Fruit fly (Drosophila melanogaster): ENCODE measurements around the gene CG6813.

CG6813 gene

DNA sequence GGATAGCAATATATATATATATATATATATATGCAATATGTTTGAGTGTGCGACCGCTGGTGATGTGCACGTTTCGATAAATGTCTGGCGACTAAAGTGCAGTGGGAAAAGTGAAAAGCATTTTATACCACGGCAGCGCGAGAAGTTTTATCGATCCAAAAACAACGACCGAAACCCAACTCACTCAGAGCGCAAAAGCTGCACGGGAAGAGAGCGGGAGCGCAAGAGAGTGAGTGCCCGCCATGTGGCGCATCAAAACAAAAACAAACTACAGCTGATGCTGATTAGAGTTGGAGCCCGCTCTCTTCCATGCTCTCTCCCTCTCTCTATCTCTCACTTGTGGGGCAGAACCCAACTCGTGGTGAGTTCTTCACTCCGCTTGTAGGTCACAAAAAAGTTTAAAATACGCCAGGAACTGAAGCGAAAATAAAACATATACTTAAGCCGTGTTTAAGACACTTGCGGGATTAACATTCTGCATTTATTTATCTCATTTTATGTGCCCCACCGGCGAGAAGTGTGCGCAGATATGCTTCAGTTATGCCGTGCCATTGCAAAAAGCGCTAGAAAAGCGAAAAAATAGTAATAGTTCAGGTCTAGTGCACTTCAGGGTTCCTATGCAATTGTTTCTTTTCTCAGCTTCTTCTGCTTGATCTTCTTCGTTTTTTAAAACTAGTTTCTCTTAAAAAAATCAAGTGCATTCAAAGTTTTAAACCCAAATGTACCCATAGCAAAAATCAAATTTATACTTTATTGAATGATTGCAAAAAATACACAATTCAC is 21.6 kb downstream of the CG6813 start (continued):
- no peak for TF ChIP-seq CG10959 (GFP tag; IDR thresholded peaks at IDR 0.05)
- no peak for TF ChIP-seq CG9609 (GFP tag; optimal IDR thresholded peaks at IDR 0.05)
- no peak for TF ChIP-seq corto (GFP tag; optimal IDR thresholded peaks at IDR 0.05)
- TF ChIP-seq Spps (tag; optimal IDR thresholded peaks at IDR 0.05), result no peak
- TF ChIP-seq Jarid2 (GFP tag; optimal IDR thresholded peaks at IDR 0.05), result peak; percentile 38
- TF ChIP-seq bsh (GFP tag; optimal IDR thresholded peaks at IDR 0.05), result peak in 1 of 2 experiments; percentile 72
- TF ChIP-seq sr (GFP tag; IDR thresholded peaks at IDR 0.05), result no peak
- TF ChIP-seq CG11093 (GFP tag; IDR thresholded peaks at IDR 0.05), result no peak
- no peak for TF ChIP-seq zfh2 (GFP tag; optimal IDR thresholded peaks at IDR 0.05)
- no peak for TF ChIP-seq MBD-R2 (GFP tag; IDR thresholded peaks at IDR 0.05)
- TF ChIP-seq CG31224 (GFP tag; IDR thresholded peaks at IDR 0.05), result no peak
- no peak for TF ChIP-seq CG34376 (GFP tag; optimal IDR thresholded peaks at IDR 0.05)
- no peak for TF ChIP-seq Tbp (GFP tag; optimal IDR thresholded peaks at IDR 0.05)
- TF ChIP-seq CG17359 (tag; optimal IDR thresholded peaks at IDR 0.05), result no peak
- TF ChIP-seq wek (GFP tag; optimal IDR thresholded peaks at IDR 0.05), result peak; percentile 31
- TF ChIP-seq onecut (GFP tag; IDR thresholded peaks at IDR 0.05), result peak; percentile 98
- no peak for TF ChIP-seq CG7271 (tag; optimal IDR thresholded peaks at IDR 0.05)
- no peak for TF ChIP-seq pros (GFP tag; optimal IDR thresholded peaks at IDR 0.05)
- no peak for TF ChIP-seq jing (GFP tag; optimal IDR thresholded peaks at IDR 0.05)
- no peak for TF ChIP-seq sqz (GFP tag; optimal IDR thresholded peaks at IDR 0.05)
- no peak for TF ChIP-seq Nf-YB (GFP tag; optimal IDR thresholded peaks at IDR 0.05)
- no peak for TF ChIP-seq Ada2b (GFP tag; IDR thresholded peaks at IDR 0.05)
- no peak for TF ChIP-seq CG18011 (GFP tag; optimal IDR thresholded peaks at IDR 0.05)
- no peak for TF ChIP-seq CG12942 (GFP tag; optimal IDR thresholded peaks at IDR 0.05)
- TF ChIP-seq Poxn (GFP tag; IDR thresholded peaks at IDR 0.05), result no peak
- no peak for TF ChIP-seq Rx (GFP tag; IDR thresholded peaks at IDR 0.05)
- TF ChIP-seq sim (GFP tag; IDR thresholded peaks at IDR 0.05), result no peak
- TF ChIP-seq lab (GFP tag; optimal IDR thresholded peaks at IDR 0.05), result no peak
- TF ChIP-seq gem (tag; optimal IDR thresholded peaks at IDR 0.05), result no peak
- no peak for TF ChIP-seq E2f1 (GFP tag; IDR thresholded peaks at IDR 0.05)
- no peak for TF ChIP-seq CG12299 (tag; optimal IDR thresholded peaks at IDR 0.05)
- TF ChIP-seq CG2116 (GFP tag; optimal IDR thresholded peaks at IDR 0.05), result peak; percentile 11
- no peak for TF ChIP-seq br (optimal IDR thresholded peaks at IDR 0.05)
- no peak for TF ChIP-seq CG6175 (GFP tag; IDR thresholded peaks at IDR 0.05)
- TF ChIP-seq tna (GFP tag; IDR thresholded peaks at IDR 0.05; ENCODE audit: partially characterized antibody), result no peak
- TF ChIP-seq CG18599 (GFP tag; optimal IDR thresholded peaks at IDR 0.05), result no peak
- TF ChIP-seq Mes4 (GFP tag; optimal IDR thresholded peaks at IDR 0.05), result no peak
- no peak for TF ChIP-seq abd-A (tag; optimal IDR thresholded peaks at IDR 0.05)
- TF ChIP-seq luna (GFP tag; optimal IDR thresholded peaks at IDR 0.05), result no peak
- TF ChIP-seq psq (GFP tag; optimal IDR thresholded peaks at IDR 0.05), result no peak
- no peak for TF ChIP-seq CG12391 (tag; optimal IDR thresholded peaks at IDR 0.05)
- TF ChIP-seq esg (GFP tag; conservative IDR thresholded peaks at IDR 0.05), result no peak
- TF ChIP-seq twi (tag; optimal IDR thresholded peaks at IDR 0.05), result no peak
- no peak for TF ChIP-seq CG12769 (tag; optimal IDR thresholded peaks at IDR 0.05)
- TF ChIP-seq Dip2 (GFP tag; IDR thresholded peaks at IDR 0.05), result no peak
- no peak for TF ChIP-seq tx (GFP tag; optimal IDR thresholded peaks at IDR 0.05)
- TF ChIP-seq vnd (GFP tag; IDR thresholded peaks at IDR 0.05; ENCODE audit: partially characterized antibody), result no peak
- no peak for TF ChIP-seq HHEX (GFP tag; optimal IDR thresholded peaks at IDR 0.05)
- TF ChIP-seq nom (GFP tag; optimal IDR thresholded peaks at IDR 0.05), result peak; percentile 80
- TF ChIP-seq CoRest (tag; optimal IDR thresholded peaks at IDR 0.05), result no peak

All from whole organism, embryonic.